Worm (Caenorhabditis elegans) whole organism, L4 larva: Measurements from ENCODE around the gene nhr-153.

Experiments used
- fkh-10 ChIP-seq: fragments of 150-350 bp; optimal IDR thresholded peaks from 2 replicates; lab custom pipeline; 2014; ENCODE audit warnings: missing biosample characterization, missing genetic modification reagents, missing genetic modification characterization
- hif-1 ChIP-seq, 2 experiments: sonication (generic microtip); optimal IDR thresholded peaks; 2 replicates each; lab custom pipeline; 2016 to 2017; ENCODE audit warnings: missing compliant biosample characterization in 2 of 2, missing genetic modification characterization in 2 of 2, missing genetic modification reagents in 2 of 2, missing genotype in 2 of 2, mild to moderate bottlenecking in 1 of 2
- jun-1 ChIP-seq: fragments of 150-350 bp; optimal IDR thresholded peaks from 2 replicates; lab custom pipeline; 2014; ENCODE audit warnings: missing biosample characterization, missing genetic modification reagents, missing genetic modification characterization
- lin-13 ChIP-seq: fragments of 150-350 bp; optimal IDR thresholded peaks from 2 replicates; lab custom pipeline; 2014; ENCODE audit warnings: missing biosample characterization, missing genetic modification reagents, missing genetic modification characterization
- lin-39 ChIP-seq: fragments of 150-350 bp; optimal IDR thresholded peaks from 2 replicates; lab custom pipeline; 2014; ENCODE audit warnings: missing biosample characterization, missing genetic modification reagents, missing genetic modification characterization
- nhr-11 ChIP-seq: fragments of 150-350 bp; optimal IDR thresholded peaks from 2 replicates; lab custom pipeline; 2014; ENCODE audit warnings: missing biosample characterization, missing genetic modification characterization
- nhr-25 ChIP-seq: sonication (generic microtip); optimal IDR thresholded peaks from 2 replicates; lab custom pipeline; 2017; ENCODE audit warnings: missing genetic modification characterization, mild to moderate bottlenecking, missing compliant biosample characterization, antibody characterized with exemption, moderate library complexity, borderline replicate concordance; ENCODE audit not compliant: insufficient read depth
- nhr-76 ChIP-seq: fragments of 150-350 bp; optimal IDR thresholded peaks from 2 replicates; lab custom pipeline; 2014; ENCODE audit warnings: missing biosample characterization, missing genetic modification characterization
- pqm-1 ChIP-seq: sonication (generic microtip); optimal IDR thresholded peaks from 2 replicates; lab custom pipeline; 2017; ENCODE audit warnings: missing biosample characterization, missing genetic modification characterization

ce11 chrV:12074886-12075285 lies 29.1 kb upstream of the nhr-153 start, which contains the start of gene R07B7.6:
- TF ChIP-seq pqm-1 (tag; lab: Kevin White, UChicago) = no peak
- TF ChIP-seq lin-13 (GFP tag; lab: Kevin White, UChicago) = no peak
- TF ChIP-seq lin-39 (tag; lab: Kevin White, UChicago) = no peak
- TF ChIP-seq nhr-11 (tag; lab: Kevin White, UChicago) = no peak
- no peak for TF ChIP-seq nhr-25
- TF ChIP-seq fkh-10 (GFP tag; lab: Kevin White, UChicago) = no peak
- TF ChIP-seq nhr-76 (tag; lab: Kevin White, UChicago) = no peak
- TF ChIP-seq hif-1 (tag; optimal IDR thresholded peaks at IDR 0.05; lab: Kevin White, UChicago) = no peak
- TF ChIP-seq jun-1 (tag; lab: Kevin White, UChicago) = no peak
